Fruit fly (Drosophila melanogaster): ENCODE results near the gene srw.

dm6 chr3L:4277796-4278195 is 5.5 kb downstream of the srw start, which contains the start of gene Ctl1:
- TF ChIP-seq Blimp-1 (GFP tag; optimal IDR thresholded peaks at IDR 0.05) (no peak), Hr38 (GFP tag; optimal IDR thresholded peaks at IDR 0.05) (no peak), lz (GFP tag; optimal IDR thresholded peaks at IDR 0.05) (no peak), Smox (GFP tag; optimal IDR thresholded peaks at IDR 0.05) (no peak), Ets96B (tag; optimal IDR thresholded peaks at IDR 0.05) (no peak)
